Worm (Caenorhabditis elegans) whole organism, late embryonic: ENCODE results near the gene W09G12.9.

Source experiments
- K09A11.1 ChIP-seq: sonication (generic microtip); optimal IDR thresholded peaks from 2 replicates; lab custom pipeline; 2017; ENCODE audit warnings: antibody characterized with exemption, mild to moderate bottlenecking, missing genetic modification characterization, missing compliant biosample characterization; ENCODE audit not compliant: insufficient read depth
- ceh-30 ChIP-seq: fragments of 150-350 bp; optimal IDR thresholded peaks from 2 replicates; lab custom pipeline; 2014; ENCODE audit warnings: missing biosample characterization, missing genetic modification characterization
- ceh-45 ChIP-seq: fragments of 200-800 bp; sonication (Bioruptor generic); IDR thresholded peaks from 2 replicates; pipeline ENCODE4 v1.3.6; 2022; ENCODE audit warnings: missing genetic modification reagents, missing genetic modification characterization, missing compliant biosample characterization
- ets-4 ChIP-seq: sonication (generic microtip); optimal IDR thresholded peaks from 2 replicates; lab custom pipeline; 2016; ENCODE audit warnings: missing genetic modification characterization, missing compliant biosample characterization
- fkh-10 ChIP-seq: fragments of 150-350 bp; optimal IDR thresholded peaks from 2 replicates; lab custom pipeline; 2014; ENCODE audit warnings: missing biosample characterization, missing genetic modification reagents, missing genetic modification characterization
- hlh-30 ChIP-seq: sonication (generic microtip); optimal IDR thresholded peaks from 2 replicates; lab custom pipeline; 2017; ENCODE audit warnings: antibody characterized with exemption, missing genetic modification characterization, missing compliant biosample characterization; ENCODE audit not compliant: insufficient read depth
- nfya-1 ChIP-seq: sonication (generic microtip); optimal IDR thresholded peaks from 2 replicates; lab custom pipeline; 2017; ENCODE audit warnings: missing genetic modification characterization, mild to moderate bottlenecking, missing compliant biosample characterization, antibody characterized with exemption, moderate library complexity
- npax-4 ChIP-seq: sonication (generic microtip); optimal IDR thresholded peaks from 2 replicates; lab custom pipeline; 2016; ENCODE audit warnings: missing genetic modification characterization, missing compliant biosample characterization
- ref-2 ChIP-seq: sonication (generic microtip); optimal IDR thresholded peaks from 2 replicates; lab custom pipeline; 2016; ENCODE audit warnings: missing genetic modification characterization, missing compliant biosample characterization
- sdc-2 ChIP-seq: sonication (generic microtip); optimal IDR thresholded peaks from 2 replicates; lab custom pipeline; 2016; ENCODE audit warnings: missing genotype, missing genetic modification characterization, missing compliant biosample characterization
- tbx-2 ChIP-seq: sonication (generic microtip); optimal IDR thresholded peaks from 2 replicates; lab custom pipeline; 2016; ENCODE audit warnings: missing genetic modification characterization, missing compliant biosample characterization

- TF ChIP-seq tbx-2 (tag; lab: Kevin White, UChicago) (no peak), fkh-10 (GFP tag; lab: Kevin White, UChicago) (no peak), K09A11.1 (tag; lab: Kevin White, UChicago) (no peak), ceh-30 (tag; lab: Kevin White, UChicago) (no peak), nfya-1 (tag; lab: Kevin White, UChicago) (no peak), ets-4 (no peak), npax-4 (tag; lab: Kevin White, UChicago) (no peak), hlh-30 (tag; lab: Kevin White, UChicago) (no peak), ceh-45 (GFP tag; lab: Robert Waterston, UW) (no peak), ref-2 (tag; lab: Kevin White, UChicago) (no peak), sdc-2 (tag; lab: Kevin White, UChicago) (no peak)
These were observed 11.5 kb upstream of the W09G12.9 start, which contains the start of gene dsl-2 for ce11 chrIV:1204870-1205269.
